Fruit fly (Drosophila melanogaster) Kc167 (cell line): Measurements from ENCODE around the gene senju.

Experiments
- Myc ChIP-seq: fragments of >200 bp; optimal IDR thresholded peaks from 2 replicates; lab custom pipeline; 2017; ENCODE audit warnings: missing external identifiers
- Sin3A ChIP-seq: fragments of >200 bp; optimal IDR thresholded peaks from 2 replicates; lab custom pipeline; 2018; ENCODE audit warnings: missing external identifiers
- insv ChIP-seq: fragments of >200 bp; optimal IDR thresholded peaks from 3 replicates; lab custom pipeline; 2018; ENCODE audit warnings: missing external identifiers
- psq ChIP-seq: fragments of >200 bp; optimal IDR thresholded peaks from 2 replicates; lab custom pipeline; 2017; ENCODE audit warnings: missing external identifiers
- ttk ChIP-seq: sonication (Bioruptor generic); optimal IDR thresholded peaks from 2 replicates; lab custom pipeline; 2017; ENCODE audit warnings: missing external identifiers

- TF ChIP-seq Myc (no peak), Sin3A (lab: Kevin White, UChicago) (no peak), psq (lab: Kevin White, UChicago) (no peak), insv (lab: Kevin White, UChicago) (no peak), ttk (lab: Kevin White, UChicago) (no peak)
Measured at dm6 chr2L:5044892-5045619, 7.6 kb upstream of the senju start.
